Worm (Caenorhabditis elegans) whole organism, L4/young adult: Measurements from ENCODE around the gene msp-152.

ENCODE experiments used
- W03F9.2 ChIP-seq: fragments of 150-350 bp; optimal IDR thresholded peaks from 2 replicates; lab custom pipeline; 2014; ENCODE audit warnings: missing biosample characterization, missing genetic modification characterization
- dao-5 ChIP-seq: sonication (generic microtip); optimal IDR thresholded peaks from 2 replicates; lab custom pipeline; 2016; ENCODE audit warnings: missing genotype, missing genetic modification characterization, moderate library complexity, missing compliant biosample characterization
- him-1 ChIP-seq: sonication (generic microtip); optimal IDR thresholded peaks from 2 replicates; lab custom pipeline; 2016; ENCODE audit warnings: missing genotype, missing genetic modification reagents, missing genetic modification characterization, missing compliant biosample characterization

msp-152 gene

DNA sequence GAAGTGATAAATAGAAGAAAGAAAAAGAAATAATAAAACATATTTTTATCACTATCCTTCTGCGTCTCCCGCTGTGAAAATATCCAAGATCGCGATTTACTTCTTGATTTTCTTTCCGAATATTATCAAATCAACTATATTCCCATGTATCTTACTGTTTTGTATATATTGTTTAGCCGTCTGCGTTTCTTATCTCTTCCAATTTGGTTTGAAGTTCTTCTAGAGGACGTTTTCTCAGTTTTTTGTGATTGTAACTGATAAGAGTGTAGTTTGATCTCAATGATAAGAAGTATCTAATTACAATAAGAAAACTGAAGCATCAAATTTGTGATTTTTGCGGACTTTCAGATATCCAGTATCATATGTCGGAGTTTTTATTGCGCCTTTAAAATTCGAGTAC, 27.9 kb downstream of the msp-152 start:
- no peak for TF ChIP-seq him-1 (tag; lab: Kevin White, UChicago)
- TF ChIP-seq dao-5 (tag; lab: Kevin White, UChicago): no peak
- TF ChIP-seq W03F9.2 (tag; lab: Kevin White, UChicago): peak; percentile 9

DNA sequence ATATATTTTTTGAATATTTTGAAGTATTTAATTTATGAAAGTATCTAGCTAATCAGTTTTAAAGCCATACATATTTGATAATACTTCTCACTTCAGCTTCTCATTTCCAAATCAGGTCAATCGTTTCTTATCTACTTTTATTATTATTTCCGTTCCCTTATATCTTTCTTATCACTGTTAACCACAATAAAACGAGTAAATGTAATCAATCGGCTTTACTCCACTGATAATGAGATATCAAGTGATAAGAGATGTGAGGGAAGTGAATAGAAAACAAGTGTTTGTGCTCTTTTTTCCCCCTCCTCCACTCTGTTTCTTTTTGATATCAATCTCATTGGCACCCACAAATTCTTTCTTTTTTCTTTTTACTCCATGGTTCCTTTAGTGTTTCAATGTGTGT, 33.7 kb downstream of the msp-152 start:
- TF ChIP-seq dao-5 (tag; lab: Kevin White, UChicago) (no peak), W03F9.2 (tag; lab: Kevin White, UChicago) (no peak), him-1 (tag; lab: Kevin White, UChicago) (no peak)

DNA sequence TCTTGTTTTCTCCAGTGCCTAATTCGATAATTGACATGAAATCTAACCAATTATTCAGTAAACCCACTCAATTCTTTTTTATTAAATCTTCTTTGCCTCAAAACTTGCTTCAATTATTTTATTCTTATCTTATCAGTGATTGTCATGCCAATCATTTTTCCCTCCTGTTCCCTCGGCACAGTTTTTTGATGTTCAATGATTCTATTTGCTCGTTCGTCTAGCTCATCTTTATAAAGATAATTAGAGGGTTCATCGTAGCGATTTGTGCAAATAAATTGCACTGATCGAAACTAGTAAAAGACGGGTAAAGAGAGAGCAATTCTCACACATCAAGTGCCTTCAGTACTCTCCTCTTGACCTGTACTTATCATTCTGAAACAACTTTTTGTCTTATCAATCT, 34.8 kb downstream of the msp-152 start:
- TF ChIP-seq W03F9.2 (tag; lab: Kevin White, UChicago) (no peak), him-1 (tag; lab: Kevin White, UChicago) (no peak), dao-5 (tag; lab: Kevin White, UChicago) (no peak)

DNA sequence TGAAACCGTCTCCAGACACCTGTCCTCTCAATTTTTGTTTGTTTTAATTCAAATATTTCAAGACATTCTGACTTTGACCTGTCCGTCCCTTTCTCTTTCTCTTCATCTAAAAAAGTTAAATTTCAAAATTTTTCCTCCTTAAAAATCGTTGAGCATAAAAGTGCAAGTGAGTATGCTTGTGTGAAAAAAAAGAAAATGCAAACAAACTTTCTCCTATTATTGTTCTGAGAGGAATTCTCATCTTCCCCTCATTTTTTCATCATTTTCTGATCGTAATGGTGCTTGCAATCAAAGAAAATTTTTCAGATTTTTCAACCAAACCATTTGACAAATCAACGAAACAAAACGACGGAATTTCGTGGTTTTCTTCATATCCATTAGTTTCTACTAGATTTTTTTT, 36.0 kb downstream of the msp-152 start, which contains the start of gene shc-2:
Gene shc-2, plus strand, starts transcription at position 301 of the 400 bp plus-strand sequence.
- no peak for TF ChIP-seq dao-5 (tag; lab: Kevin White, UChicago)
- no peak for TF ChIP-seq W03F9.2 (tag; lab: Kevin White, UChicago)
- no peak for TF ChIP-seq him-1 (tag; lab: Kevin White, UChicago)

DNA sequence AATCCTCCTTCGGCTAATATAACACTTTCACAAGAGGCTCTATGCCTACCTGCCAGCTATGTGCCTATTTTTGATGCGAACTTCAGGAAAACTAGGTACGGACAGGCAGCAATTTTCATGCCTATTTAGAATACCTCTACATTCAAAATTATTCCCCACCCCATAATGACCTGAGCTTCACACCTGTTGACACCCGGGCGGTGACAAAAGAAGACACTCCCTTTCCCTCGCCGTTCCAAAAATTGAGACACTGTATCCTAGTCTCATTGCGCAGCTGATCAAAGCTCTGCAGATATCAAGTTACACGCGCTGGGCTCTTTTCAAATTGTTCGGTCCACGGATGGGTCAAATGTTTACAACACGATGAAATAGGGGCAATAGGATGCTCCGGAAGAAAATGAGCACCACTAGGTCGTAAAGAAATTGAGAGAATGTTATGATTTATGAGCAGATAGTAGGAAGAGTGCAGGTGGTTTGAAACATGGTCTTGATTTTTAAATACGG, 41.7 kb downstream of the msp-152 start:
- TF ChIP-seq W03F9.2 (tag; lab: Kevin White, UChicago) (no peak), him-1 (tag; lab: Kevin White, UChicago) (no peak), dao-5 (tag; lab: Kevin White, UChicago) (no peak)

DNA sequence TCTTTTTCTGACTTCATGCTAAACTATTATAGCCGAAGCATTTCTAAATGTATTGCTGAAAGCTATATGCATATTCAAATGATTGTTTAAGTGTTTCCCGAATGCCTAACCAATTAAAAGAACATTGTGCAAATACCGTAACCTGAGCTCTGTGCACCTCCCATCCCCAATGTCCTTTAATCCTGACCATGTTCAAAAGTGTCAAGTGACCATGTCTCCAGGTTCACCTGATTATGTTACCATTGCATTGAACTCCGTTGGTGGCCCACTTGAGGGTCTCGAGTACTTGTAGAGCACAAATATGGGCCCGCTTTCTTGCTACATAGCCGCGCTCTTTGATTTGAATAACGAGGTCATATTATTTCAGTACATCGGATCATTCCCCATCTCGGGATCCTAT, 42.5 kb downstream of the msp-152 start:
- TF ChIP-seq him-1 (tag; lab: Kevin White, UChicago): no peak
- no peak for TF ChIP-seq W03F9.2 (tag; lab: Kevin White, UChicago)
- no peak for TF ChIP-seq dao-5 (tag; lab: Kevin White, UChicago)

DNA sequence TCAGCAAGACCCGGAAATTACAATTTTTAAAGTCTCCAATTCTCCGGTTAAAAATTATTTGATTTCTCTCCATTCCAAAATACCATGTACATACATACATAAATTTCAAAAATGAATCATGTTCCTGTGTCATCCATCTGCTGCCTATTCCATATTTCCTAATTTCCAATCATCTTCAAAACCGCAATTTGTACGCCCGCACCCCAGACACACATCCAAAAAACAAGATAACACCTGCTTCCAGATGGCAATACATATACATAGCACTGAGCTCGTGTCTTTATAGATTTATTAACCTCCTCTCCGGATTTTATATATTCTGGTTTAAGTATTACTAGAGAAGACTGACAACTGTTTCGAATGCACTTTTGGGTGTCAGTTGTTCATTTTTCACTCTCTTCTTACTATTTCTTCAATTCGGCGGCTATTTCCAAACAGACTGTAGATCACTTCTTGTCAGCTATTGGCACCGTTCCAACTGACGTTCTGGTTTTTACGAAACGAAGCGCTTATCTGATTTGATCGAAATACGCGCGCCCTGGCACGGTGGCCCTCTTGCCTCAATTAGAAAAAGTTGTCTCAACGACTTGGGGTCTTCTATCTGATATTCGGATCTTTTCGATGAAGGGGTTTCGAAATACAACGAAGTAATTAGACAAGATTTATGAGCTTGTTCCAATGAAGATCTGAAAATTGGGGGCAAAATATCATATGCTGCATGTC, 49.0 kb downstream of the msp-152 start:
- TF ChIP-seq W03F9.2 (tag; lab: Kevin White, UChicago) (no peak), dao-5 (tag; lab: Kevin White, UChicago) (no peak), him-1 (tag; lab: Kevin White, UChicago) (no peak)
